Fruit fly (Drosophila melanogaster) whole organism: Measurements from ENCODE around the gene SPE.

ENCODE experiments used
- CG8478 ChIP-seq: fragments of >200 bp; optimal IDR thresholded peaks from 2 replicates; lab custom pipeline; 2018; ENCODE audit warnings: inconsistent platforms
- Dll ChIP-seq: fragments of >200 bp; optimal IDR thresholded peaks from 2 replicates; lab custom pipeline; 2017
- EcR ChIP-seq, 2 experiments: fragments of >200 bp; optimal IDR thresholded peaks; 2 replicates each; lab custom pipeline; 2017; ENCODE audit warnings: missing biosample characterization in 2 of 2, missing genetic modification characterization in 2 of 2, missing genetic modification reagents in 2 of 2
- pan ChIP-seq: fragments of >200 bp; optimal IDR thresholded peaks from 2 replicates; lab custom pipeline; 2017
- psq ChIP-seq: fragments of >200 bp; optimal IDR thresholded peaks from 2 replicates; lab custom pipeline; 2017
- usp ChIP-seq: fragments of >200 bp; optimal IDR thresholded peaks from 2 replicates; lab custom pipeline; 2017; ENCODE audit warnings: missing biosample characterization, missing genetic modification characterization, mixed read lengths

The SPE gene

DNA sequence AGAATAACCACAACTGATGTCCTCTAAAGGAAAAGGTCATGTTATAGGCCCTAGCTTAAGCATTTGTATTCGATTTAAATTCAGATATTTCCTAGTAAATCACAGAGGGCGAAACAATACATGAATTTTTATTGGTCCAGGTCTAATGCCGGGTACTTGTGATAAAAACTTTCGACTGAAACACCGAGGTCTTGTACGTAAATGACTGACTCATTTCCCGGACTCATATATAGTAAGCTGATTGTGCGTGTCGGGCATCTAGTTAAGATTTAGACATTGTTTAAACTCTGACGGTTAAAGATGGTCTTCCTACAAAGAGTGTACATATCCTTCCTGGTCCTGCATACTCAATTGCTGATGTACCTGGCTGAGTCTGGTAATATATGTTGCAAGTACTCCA, 3.9 kb upstream of the SPE start, which contains the start of gene CG16710:
Gene CG16710 (plus strand): TSS at position 301 of the 400 bp plus-strand sequence.
- no peak for TF ChIP-seq Dll (lab: Kevin White, UChicago)
- TF ChIP-seq CG8478 = no peak
- no peak for TF ChIP-seq psq
- no peak for TF ChIP-seq pan (lab: Kevin White, UChicago)
- TF ChIP-seq EcR (GFP tag; optimal IDR thresholded peaks at IDR 0.05; lab: Kevin White, UChicago) = no peak
- TF ChIP-seq usp (GFP tag; lab: Kevin White, UChicago) = no peak

- TF ChIP-seq usp (GFP tag; lab: Kevin White, UChicago) (no peak), psq (no peak), Dll (lab: Kevin White, UChicago) (no peak), CG8478 (no peak), pan (lab: Kevin White, UChicago) (no peak), EcR (GFP tag; optimal IDR thresholded peaks at IDR 0.05; lab: Kevin White, UChicago) (no peak)
These were observed 2.3 kb upstream of the SPE start, which contains the start of gene CG18754 for dm6 chr3R:23683757-23684156. CG18754 (plus strand) TSS chr3R:23684057.

DNA sequence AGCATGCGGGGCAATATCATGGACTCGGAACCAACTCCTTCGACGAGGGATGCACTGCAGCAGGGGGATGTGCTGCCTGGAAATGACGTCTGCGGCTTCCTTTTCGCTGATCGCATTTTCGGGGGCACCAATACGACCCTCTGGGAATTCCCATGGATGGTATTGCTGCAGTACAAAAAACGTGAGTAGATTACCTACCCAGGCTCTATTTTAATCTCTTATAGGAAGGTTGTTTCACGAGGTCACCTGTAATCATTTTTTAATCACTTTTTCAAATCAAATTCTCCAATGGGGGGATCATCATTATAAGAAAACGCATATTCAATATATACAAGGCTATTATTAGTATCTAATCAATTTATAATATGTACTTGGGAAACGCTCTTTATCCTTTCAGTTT, 869 bp downstream of the SPE start:
- TF ChIP-seq pan (lab: Kevin White, UChicago) (no peak), CG8478 (no peak), psq (no peak), EcR (GFP tag; optimal IDR thresholded peaks at IDR 0.05; lab: Kevin White, UChicago) (no peak), Dll (lab: Kevin White, UChicago) (no peak), usp (GFP tag; lab: Kevin White, UChicago) (no peak)

DNA sequence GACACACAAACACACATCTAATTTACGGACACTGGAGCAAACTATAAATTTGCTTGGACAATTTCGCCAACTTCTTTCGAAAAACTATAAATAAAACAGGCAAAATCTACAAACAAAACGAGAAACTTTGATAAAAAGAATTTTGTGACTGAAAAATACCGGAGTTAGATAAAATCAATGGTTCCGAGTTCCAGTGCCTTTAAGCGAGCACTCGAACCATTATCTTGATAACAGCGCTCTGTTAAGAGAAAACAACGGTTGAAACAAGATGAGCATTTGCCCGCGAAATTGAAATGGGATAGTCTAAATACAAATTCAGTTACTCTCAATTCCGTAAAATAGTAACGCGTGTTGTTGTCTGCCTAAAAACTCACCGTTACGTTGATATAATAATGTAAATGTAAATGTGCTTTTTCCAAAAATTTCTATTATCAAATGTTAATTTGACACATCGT, 8.6 kb downstream of the SPE start, which contains the start of gene CG10254:
Gene CG10254 (minus strand): TSS at position 405 of the 455 bp plus-strand sequence.
- TF ChIP-seq CG8478 (no peak), usp (GFP tag; lab: Kevin White, UChicago) (no peak)

- TF ChIP-seq pan (lab: Kevin White, UChicago) (no peak), CG8478 (no peak), EcR (GFP tag; optimal IDR thresholded peaks at IDR 0.05; lab: Kevin White, UChicago) (no peak), usp (GFP tag; lab: Kevin White, UChicago) (no peak), Dll (lab: Kevin White, UChicago) (no peak), psq (no peak)
These were observed 10.1 kb downstream of the SPE start, which contains the start of gene CG10252 for dm6 chr3R:23696145-23696544. CG10252 (minus strand) TSS chr3R:23696245.

- TF ChIP-seq CG8478 (no peak), pan (lab: Kevin White, UChicago) (no peak), EcR (GFP tag; optimal IDR thresholded peaks at IDR 0.05; lab: Kevin White, UChicago) (no peak), psq (no peak), Dll (lab: Kevin White, UChicago) (no peak), usp (GFP tag; lab: Kevin White, UChicago) (no peak)
These were observed 12.8 kb downstream of the SPE start, which contains the start of gene prt for dm6 chr3R:23698835-23699234. prt (minus strand) TSS chr3R:23699027.

dm6 chr3R:23700304-23700767, 14.3 kb downstream of the SPE start, which contains the start of the genes CG31468 and Gba1a:
CG31468 (minus strand) TSS chr3R:23700354.
Gba1a (plus strand) TSS chr3R:23700621.
- TF ChIP-seq EcR (GFP tag; optimal IDR thresholded peaks at IDR 0.05; lab: Kevin White, UChicago) (no peak), psq (no peak), usp (GFP tag; lab: Kevin White, UChicago) (no peak), Dll (lab: Kevin White, UChicago) (no peak), pan (lab: Kevin White, UChicago) (no peak), CG8478 (no peak)

dm6 chr3R:23702461-23702860, 16.4 kb downstream of the SPE start, which contains the start of gene Qsox4:
Qsox4 (plus strand) TSS chr3R:23702761.
- TF ChIP-seq Dll (lab: Kevin White, UChicago) = no peak
- TF ChIP-seq usp (GFP tag; lab: Kevin White, UChicago) = no peak
- no peak for TF ChIP-seq psq
- no peak for TF ChIP-seq EcR (GFP tag; optimal IDR thresholded peaks at IDR 0.05; lab: Kevin White, UChicago)
- no peak for TF ChIP-seq pan (lab: Kevin White, UChicago)
- TF ChIP-seq CG8478 = no peak

- TF ChIP-seq Dll (lab: Kevin White, UChicago) (no peak), psq (no peak), CG8478 (no peak), pan (lab: Kevin White, UChicago) (no peak), usp (GFP tag; lab: Kevin White, UChicago) (no peak), EcR (GFP tag; optimal IDR thresholded peaks at IDR 0.05; lab: Kevin White, UChicago) (no peak)
These were observed 18.5 kb downstream of the SPE start, which contains the start of gene Gba1b for dm6 chr3R:23704383-23705033. Gba1b (plus strand) TSS chr3R:23704804.

- no peak for TF ChIP-seq EcR (GFP tag; optimal IDR thresholded peaks at IDR 0.05; lab: Kevin White, UChicago)
- TF ChIP-seq pan (lab: Kevin White, UChicago) = no peak
- no peak for TF ChIP-seq Dll (lab: Kevin White, UChicago)
- no peak for TF ChIP-seq usp (GFP tag; lab: Kevin White, UChicago)
- no peak for TF ChIP-seq psq
- no peak for TF ChIP-seq CG8478
These were observed 23.6 kb downstream of the SPE start, which contains the start of gene CG10301 for dm6 chr3R:23709508-23710208. CG10301 (plus strand) TSS chr3R:23710158.

dm6 chr3R:23711195-23711594, 25.1 kb downstream of the SPE start, which contains the start of gene CG10300:
CG10300 (plus strand) TSS chr3R:23711527.
- TF ChIP-seq CG8478 = no peak
- TF ChIP-seq psq = no peak
- no peak for TF ChIP-seq Dll (lab: Kevin White, UChicago)
- TF ChIP-seq pan (lab: Kevin White, UChicago) = no peak
- no peak for TF ChIP-seq usp (GFP tag; lab: Kevin White, UChicago)
- TF ChIP-seq EcR (GFP tag; optimal IDR thresholded peaks at IDR 0.05; lab: Kevin White, UChicago) = no peak
